Worm (Caenorhabditis elegans) whole organism, young adult: Measurements from ENCODE around the gene F21D12.2.

Source experiments
- B0261.1 ChIP-seq: sonication (generic microtip); optimal IDR thresholded peaks from 2 replicates; lab custom pipeline; 2016; ENCODE audit warnings: mild to moderate bottlenecking, missing genetic modification characterization, moderate library complexity, missing compliant biosample characterization
- B0336.3 ChIP-seq: fragments of 200-800 bp; sonication (Bioruptor generic); IDR thresholded peaks from 2 replicates; pipeline ENCODE4 v1.3.6; 2022; ENCODE audit warnings: missing genetic modification characterization, missing compliant biosample characterization
- C06A6.2 ChIP-seq: fragments of 200-800 bp; sonication (Bioruptor generic); conservative IDR thresholded peaks from 2 replicates; pipeline ENCODE4 v1.3.6; 2022; ENCODE audit warnings: missing genetic modification characterization, missing compliant biosample characterization
- F23B12.7 ChIP-seq: sonication (generic microtip); optimal IDR thresholded peaks from 2 replicates; lab custom pipeline; 2017; ENCODE audit warnings: missing genetic modification characterization, mild to moderate bottlenecking, missing compliant biosample characterization, antibody characterized with exemption, moderate library complexity; ENCODE audit not compliant: insufficient read depth
- F37B4.10 ChIP-seq: fragments of 200-800 bp; sonication (Bioruptor generic); IDR thresholded peaks from 2 replicates; pipeline ENCODE4 v1.3.6; 2022; ENCODE audit warnings: missing genetic modification characterization, missing compliant biosample characterization
- F39B2.1 ChIP-seq: fragments of 200-800 bp; sonication (Bioruptor generic); IDR thresholded peaks from 2 replicates; pipeline ENCODE4 v1.3.6; 2022; ENCODE audit warnings: missing genetic modification reagents, missing genetic modification characterization, missing compliant biosample characterization
- F52B5.7 ChIP-seq: sonication (generic microtip); optimal IDR thresholded peaks from 2 replicates; lab custom pipeline; 2016; ENCODE audit warnings: mild to moderate bottlenecking, missing genetic modification characterization, missing compliant biosample characterization
- F55B11.4 ChIP-seq: sonication (generic microtip); optimal IDR thresholded peaks from 2 replicates; lab custom pipeline; 2016; ENCODE audit warnings: missing compliant biosample characterization, missing genetic modification characterization, borderline replicate concordance; ENCODE audit not compliant: insufficient read depth
- K11D2.4 ChIP-seq: fragments of 200-800 bp; sonication (Bioruptor generic); IDR thresholded peaks from 2 replicates; pipeline ENCODE4 v1.3.6; 2022; ENCODE audit warnings: missing genetic modification reagents, missing genetic modification characterization, missing compliant biosample characterization
- T07F8.4 ChIP-seq: sonication (generic microtip); optimal IDR thresholded peaks from 2 replicates; lab custom pipeline; 2016; ENCODE audit warnings: mild to moderate bottlenecking, missing genetic modification characterization, moderate library complexity, missing compliant biosample characterization
- Y79H2A.3 ChIP-seq: fragments of 200-800 bp; sonication (Bioruptor generic); conservative IDR thresholded peaks from 2 replicates; pipeline ENCODE4 v1.3.6; 2022; ENCODE audit warnings: missing genetic modification reagents, missing genetic modification characterization, missing compliant biosample characterization
- ZK185.1 ChIP-seq: sonication (generic microtip); optimal IDR thresholded peaks from 2 replicates; lab custom pipeline; 2016; ENCODE audit warnings: mild to moderate bottlenecking, missing genetic modification characterization, missing compliant biosample characterization; ENCODE audit not compliant: poor library complexity, severe bottlenecking
- akir-1 ChIP-seq: fragments of 200-800 bp; sonication (Bioruptor generic); optimal IDR thresholded peaks from 2 replicates; lab custom pipeline; 2018; ENCODE audit warnings: mild to moderate bottlenecking, missing genetic modification characterization, moderate library complexity, missing compliant biosample characterization
- ama-1 ChIP-seq, 3 experiments: fragments of 150-350 bp in 1 of 3; sonication (generic microtip) in 2 of 3; optimal IDR thresholded peaks; 2 replicates each; lab custom pipeline; 2014 to 2018; ENCODE audit warnings: missing biosample characterization in 2 of 3, missing genetic modification characterization in 2 of 3, missing genetic modification reagents in 2 of 3
- aptf-2 ChIP-seq: fragments of 200-800 bp; sonication (Bioruptor generic); conservative IDR thresholded peaks from 2 replicates; pipeline ENCODE4 v1.3.6; 2022; ENCODE audit warnings: missing genetic modification reagents, missing genetic modification characterization, missing compliant biosample characterization
- atf-7 ChIP-seq: sonication (generic microtip); optimal IDR thresholded peaks from 2 replicates; lab custom pipeline; 2017; ENCODE audit warnings: mild to moderate bottlenecking, missing genetic modification characterization, missing compliant biosample characterization
- cebp-1 ChIP-seq, 2 experiments: fragments of 200-800 bp in 1 of 2; sonication (Bioruptor generic) in 1 of 2; sonication (generic microtip) in 1 of 2; IDR thresholded peaks in 1 of 2; optimal IDR thresholded peaks in 1 of 2; 2 replicates each; pipeline versions ENCODE4 v1.3.6 to Lab custom; 2017 to 2022; ENCODE audit warnings: missing compliant biosample characterization in 2 of 2, missing genetic modification characterization in 2 of 2, mild to moderate bottlenecking in 1 of 2, missing genetic modification reagents in 1 of 2, moderate library complexity in 1 of 2
- ceh-58 ChIP-seq: fragments of 200-800 bp; sonication (Bioruptor generic); IDR thresholded peaks from 2 replicates; pipeline ENCODE4 v1.3.6; 2022; ENCODE audit warnings: missing genetic modification characterization, missing compliant biosample characterization
- ceh-79 ChIP-seq: sonication (generic microtip); optimal IDR thresholded peaks from 2 replicates; lab custom pipeline; 2017; ENCODE audit warnings: mild to moderate bottlenecking, missing genetic modification characterization, missing compliant biosample characterization
- ceh-91 ChIP-seq: fragments of 200-800 bp; sonication (Bioruptor generic); IDR thresholded peaks from 2 replicates; pipeline ENCODE4 v1.3.6; 2022; ENCODE audit warnings: missing genetic modification reagents, missing genetic modification characterization, missing compliant biosample characterization
- dpff-1 ChIP-seq: sonication (generic microtip); optimal IDR thresholded peaks from 2 replicates; lab custom pipeline; 2017; ENCODE audit warnings: mild to moderate bottlenecking, missing genetic modification characterization, missing compliant biosample characterization
- ets-4 ChIP-seq: fragments of 200-800 bp; sonication (Bioruptor generic); optimal IDR thresholded peaks from 2 replicates; lab custom pipeline; 2018; ENCODE audit warnings: mild to moderate bottlenecking, missing genetic modification characterization, missing compliant biosample characterization
- fkh-3 ChIP-seq: sonication (generic microtip); optimal IDR thresholded peaks from 2 replicates; lab custom pipeline; 2016; ENCODE audit warnings: mild to moderate bottlenecking, missing genetic modification characterization, missing compliant biosample characterization
- hmg-1.2 ChIP-seq: fragments of 200-800 bp; sonication (Bioruptor generic); IDR thresholded peaks from 2 replicates; pipeline ENCODE4 v1.3.6; 2022; ENCODE audit warnings: missing genetic modification reagents, missing genetic modification characterization, missing compliant biosample characterization
- lag-1 ChIP-seq: fragments of 200-800 bp; sonication (Bioruptor generic); IDR thresholded peaks from 2 replicates; pipeline ENCODE4 v1.3.6; 2022; ENCODE audit warnings: missing genetic modification reagents, missing genetic modification characterization, missing compliant biosample characterization
- let-526 ChIP-seq: fragments of 200-800 bp; sonication (Bioruptor generic); IDR thresholded peaks from 2 replicates; pipeline ENCODE4 v1.3.6; 2022; ENCODE audit warnings: missing genetic modification reagents, missing genetic modification characterization, missing compliant biosample characterization
- let-607 ChIP-seq, 2 experiments: fragments of 200-800 bp in 1 of 2; sonication (Bioruptor generic) in 1 of 2; sonication (generic microtip) in 1 of 2; optimal IDR thresholded peaks; 2 replicates each; lab custom pipeline; 2016 to 2018; ENCODE audit warnings: mild to moderate bottlenecking in 2 of 2, missing compliant biosample characterization in 2 of 2, missing genetic modification characterization in 2 of 2, moderate library complexity in 2 of 2, missing genotype in 1 of 2
- lin-26 ChIP-seq: fragments of 200-800 bp; sonication (Bioruptor generic); IDR thresholded peaks from 2 replicates; pipeline ENCODE4 v1.3.6; 2022; ENCODE audit warnings: missing genetic modification reagents, missing genetic modification characterization, missing compliant biosample characterization
- lin-40 ChIP-seq: sonication (generic microtip); optimal IDR thresholded peaks from 2 replicates; lab custom pipeline; 2016; ENCODE audit warnings: missing genetic modification characterization, mild to moderate bottlenecking, missing compliant biosample characterization, missing genotype, missing genetic modification reagents
- lsy-27 ChIP-seq: sonication (generic microtip); optimal IDR thresholded peaks from 2 replicates; lab custom pipeline; 2017; ENCODE audit warnings: missing genetic modification characterization, mild to moderate bottlenecking, missing compliant biosample characterization, antibody characterized with exemption, missing genotype, borderline replicate concordance; ENCODE audit not compliant: insufficient read depth
- mcd-1 ChIP-seq: fragments of 200-800 bp; sonication (Bioruptor generic); IDR thresholded peaks from 2 replicates; pipeline ENCODE4 v1.3.6; 2022; ENCODE audit warnings: missing genetic modification reagents, missing genetic modification characterization, missing compliant biosample characterization
- mxl-1 ChIP-seq: sonication (generic microtip); optimal IDR thresholded peaks from 2 replicates; lab custom pipeline; 2016; ENCODE audit warnings: missing genetic modification characterization, missing compliant biosample characterization
- nfyb-1 ChIP-seq: fragments of 200-800 bp; sonication (Bioruptor generic); IDR thresholded peaks from 2 replicates; pipeline ENCODE4 v1.3.6; 2022; ENCODE audit warnings: missing genetic modification reagents, missing genetic modification characterization, missing compliant biosample characterization
- nhr-179 ChIP-seq: sonication (generic microtip); optimal IDR thresholded peaks from 2 replicates; lab custom pipeline; 2016; ENCODE audit warnings: mild to moderate bottlenecking, missing genetic modification characterization, missing compliant biosample characterization
- nhr-80 ChIP-seq: sonication (generic microtip); optimal IDR thresholded peaks from 2 replicates; lab custom pipeline; 2016; ENCODE audit warnings: missing genetic modification characterization, missing compliant biosample characterization
- nhr-90 ChIP-seq: sonication (generic microtip); optimal IDR thresholded peaks from 2 replicates; lab custom pipeline; 2016; ENCODE audit warnings: missing genotype, mild to moderate bottlenecking, missing genetic modification characterization, missing compliant biosample characterization
- pbrm-1 ChIP-seq: fragments of 200-800 bp; sonication (Bioruptor generic); IDR thresholded peaks from 2 replicates; pipeline ENCODE4 v1.3.6; 2022; ENCODE audit warnings: missing genetic modification reagents, missing genetic modification characterization, missing compliant biosample characterization
- rec-8 ChIP-seq, 2 experiments: sonication (generic microtip); optimal IDR thresholded peaks; 2 replicates each; lab custom pipeline; 2016; ENCODE audit warnings: mild to moderate bottlenecking in 2 of 2, missing genetic modification characterization in 2 of 2, missing genetic modification reagents in 2 of 2, missing genotype in 2 of 2, missing biosample characterization in 1 of 2, missing compliant biosample characterization in 1 of 2, moderate library complexity in 1 of 2
- rpc-1 ChIP-seq, 2 experiments: fragments of 150-350 bp in 1 of 2; sonication (generic microtip) in 1 of 2; optimal IDR thresholded peaks; 2 replicates each; lab custom pipeline; 2014 to 2018; ENCODE audit warnings: missing biosample characterization in 1 of 2, missing genetic modification characterization in 1 of 2, missing genetic modification reagents in 1 of 2, missing genotype in 1 of 2
- snpc-1.3 ChIP-seq: sonication (generic microtip); optimal IDR thresholded peaks from 2 replicates; lab custom pipeline; 2017; ENCODE audit warnings: missing genetic modification characterization, mild to moderate bottlenecking, missing compliant biosample characterization, antibody characterized with exemption, moderate library complexity, missing genotype, missing genetic modification reagents; ENCODE audit not compliant: insufficient read depth
- somi-1 ChIP-seq: fragments of 200-800 bp; sonication (Bioruptor generic); optimal IDR thresholded peaks from 2 replicates; lab custom pipeline; 2018; ENCODE audit warnings: mild to moderate bottlenecking, missing genetic modification characterization, missing compliant biosample characterization
- sptf-2 ChIP-seq: fragments of 200-800 bp; sonication (Bioruptor generic); optimal IDR thresholded peaks from 2 replicates; lab custom pipeline; 2018; ENCODE audit warnings: mild to moderate bottlenecking, missing genetic modification characterization, missing compliant biosample characterization
- unc-130 ChIP-seq: sonication (generic microtip); optimal IDR thresholded peaks from 2 replicates; lab custom pipeline; 2016; ENCODE audit warnings: missing genetic modification reagents, missing genetic modification characterization, missing compliant biosample characterization
- xnd-1 ChIP-seq: sonication (generic microtip); optimal IDR thresholded peaks from 2 replicates; lab custom pipeline; 2016; ENCODE audit warnings: missing genotype, missing genetic modification reagents, missing genetic modification characterization, missing compliant biosample characterization
- ztf-26 ChIP-seq: sonication (generic microtip); optimal IDR thresholded peaks from 2 replicates; lab custom pipeline; 2017; ENCODE audit warnings: missing genetic modification characterization, missing compliant biosample characterization
- ztf-6 ChIP-seq: fragments of 200-800 bp; sonication (Bioruptor generic); IDR thresholded peaks from 2 replicates; pipeline ENCODE4 v1.3.6; 2022; ENCODE audit warnings: missing genetic modification reagents, missing genetic modification characterization, missing compliant biosample characterization

F21D12.2 gene

DNA sequence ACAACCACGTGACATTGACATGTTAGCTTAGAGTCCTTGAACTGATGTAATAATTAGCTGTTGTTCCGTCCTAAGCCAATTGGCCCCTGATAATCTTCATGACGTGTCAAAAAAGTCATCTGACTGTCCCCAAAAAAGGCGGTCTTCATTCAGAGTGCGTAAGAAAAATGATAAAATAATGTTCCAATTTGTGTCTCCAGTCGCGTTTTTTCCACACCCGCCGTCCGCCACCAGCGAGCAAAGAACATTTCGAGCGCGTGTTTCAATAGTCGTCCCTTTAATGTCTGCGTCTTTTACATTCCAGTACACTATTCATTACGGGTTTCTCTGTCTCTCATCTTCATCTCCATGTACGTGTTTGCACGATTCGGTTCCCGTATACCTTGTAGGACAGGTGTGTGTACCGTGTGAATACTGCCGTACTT lies 19.9 kb downstream of the F21D12.2 start:
- TF ChIP-seq C06A6.2 (GFP tag; lab: Robert Waterston, UW), result peak; percentile 76
- no peak for TF ChIP-seq dpff-1
- no peak for TF ChIP-seq xnd-1 (tag; lab: Kevin White, UChicago)
- TF ChIP-seq hmg-1.2 (GFP tag; lab: Robert Waterston, UW), result peak; percentile 91
- TF ChIP-seq unc-130 (GFP tag; lab: Kevin White, UChicago), result no peak
- peak; percentile 87 for TF ChIP-seq lin-40 (tag; lab: Kevin White, UChicago)
- no peak for TF ChIP-seq F37B4.10
- TF ChIP-seq lag-1, result no peak
- TF ChIP-seq B0336.3, result peak; percentile 88
- TF ChIP-seq ama-1 (optimal IDR thresholded peaks at IDR 0.05; lab: Kevin White, UChicago), result no peak
- no peak for TF ChIP-seq ama-1 (GFP tag; optimal IDR thresholded peaks at IDR 0.05; lab: Kevin White, UChicago)
- no peak for TF ChIP-seq F52B5.7 (tag; lab: Kevin White, UChicago)
- no peak for TF ChIP-seq akir-1 (GFP tag; lab: Kevin White, UChicago)
- no peak for TF ChIP-seq ceh-58 (GFP tag; lab: Robert Waterston, UW)
- TF ChIP-seq lsy-27 (tag; lab: Kevin White, UChicago), result no peak
- TF ChIP-seq let-607 (tag; optimal IDR thresholded peaks at IDR 0.05; lab: Kevin White, UChicago), result peak; percentile 42 to 60
- TF ChIP-seq nhr-90 (tag; lab: Kevin White, UChicago), result peak; percentile 70
- no peak for TF ChIP-seq ceh-91 (GFP tag; lab: Robert Waterston, UW)
- no peak for TF ChIP-seq Y79H2A.3 (GFP tag; lab: Robert Waterston, UW)
- TF ChIP-seq ZK185.1 (tag; lab: Kevin White, UChicago), result no peak
- peak; percentile 44; the same call in 1 of the 2 replicates for TF ChIP-seq cebp-1 (GFP tag; IDR thresholded peaks at IDR 0.05; lab: Robert Waterston, UW)
- TF ChIP-seq cebp-1 (tag; optimal IDR thresholded peaks at IDR 0.05; lab: Kevin White, UChicago), result no peak
- peak; percentile 86 for TF ChIP-seq atf-7 (tag; lab: Kevin White, UChicago)
- TF ChIP-seq ztf-26 (tag; lab: Kevin White, UChicago), result peak; percentile 95
- TF ChIP-seq somi-1 (GFP tag; lab: Kevin White, UChicago), result peak; percentile 82
- 0 out of 2 replicates have a peak, but pooled peaks have one; percentile 10 for TF ChIP-seq aptf-2 (GFP tag; lab: Robert Waterston, UW)
- TF ChIP-seq lin-26 (GFP tag; lab: Robert Waterston, UW), result peak; percentile 68; the same call in 1 of the 2 replicates
- TF ChIP-seq F23B12.7 (tag; lab: Kevin White, UChicago), result peak; percentile 22
- TF ChIP-seq ztf-6 (GFP tag; lab: Robert Waterston, UW), result no peak
- no peak for TF ChIP-seq rec-8 (tag; optimal IDR thresholded peaks at IDR 0.05; lab: Kevin White, UChicago)
- TF ChIP-seq T07F8.4 (tag; lab: Kevin White, UChicago), result no peak
- peak; percentile 64; the same call in 1 of the 2 replicates for TF ChIP-seq nfyb-1 (GFP tag; lab: Robert Waterston, UW)
- no peak for TF ChIP-seq sptf-2 (GFP tag; lab: Kevin White, UChicago)
- no peak for TF ChIP-seq ceh-79 (tag; lab: Kevin White, UChicago)
- no peak for TF ChIP-seq mxl-1
- no peak for TF ChIP-seq fkh-3 (tag; lab: Kevin White, UChicago)
- TF ChIP-seq pbrm-1 (GFP tag; lab: Robert Waterston, UW), result peak; percentile 49; the same call in 1 of the 2 replicates
- no peak for TF ChIP-seq F39B2.1 (GFP tag; lab: Robert Waterston, UW)
- peak; percentile 45 for TF ChIP-seq mcd-1 (GFP tag; lab: Robert Waterston, UW)
- peak; percentile 96 for TF ChIP-seq nhr-80 (tag; lab: Kevin White, UChicago)
- no peak for TF ChIP-seq nhr-179 (tag; lab: Kevin White, UChicago)
- peak; percentile 54; the same call in 1 of the 2 replicates for TF ChIP-seq K11D2.4 (GFP tag; lab: Robert Waterston, UW)
- no peak for TF ChIP-seq F55B11.4 (tag; lab: Kevin White, UChicago)
- no peak for TF ChIP-seq rpc-1 (optimal IDR thresholded peaks at IDR 0.05; lab: Kevin White, UChicago)
- TF ChIP-seq rpc-1 (tag; optimal IDR thresholded peaks at IDR 0.05; lab: Kevin White, UChicago), result no peak
- TF ChIP-seq ets-4 (GFP tag; lab: Kevin White, UChicago), result peak; percentile 8
- TF ChIP-seq snpc-1.3 (tag; lab: Kevin White, UChicago), result no peak
- TF ChIP-seq let-526, result no peak
- TF ChIP-seq B0261.1, result no peak
